Fruit fly (Drosophila melanogaster) S2 (cell line): ENCODE measurements around the gene escl.

Experiments
- CG8478 ChIP-seq: fragments of >200 bp; optimal IDR thresholded peaks from 2 replicates; lab custom pipeline; 2018
- CTCF ChIP-seq, 2 experiments: fragments of >200 bp; optimal IDR thresholded peaks; 2 replicates each; lab custom pipeline; 2018

DNA sequence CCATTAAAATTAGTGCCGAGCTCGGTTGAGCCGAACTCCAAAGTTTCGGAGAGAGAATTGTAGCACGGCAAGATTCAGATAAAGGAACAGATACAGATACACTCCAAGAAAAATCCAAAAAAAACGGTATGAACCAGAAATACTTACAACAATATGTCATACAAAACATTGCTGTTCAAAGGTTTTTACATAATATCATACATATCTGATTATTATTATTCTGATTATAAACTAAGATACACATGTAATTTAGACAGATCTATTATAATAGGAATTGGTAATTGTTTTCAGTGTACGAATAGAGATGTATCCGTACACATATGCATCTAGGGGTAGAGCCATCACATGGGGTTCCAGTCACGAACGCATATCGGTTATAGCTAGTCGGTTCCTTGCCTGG, 10.7 kb upstream of the escl start:
- TF ChIP-seq CTCF (optimal IDR thresholded peaks at IDR 0.05; lab: Kevin White, UChicago) = no peak
- no peak for TF ChIP-seq CG8478 (lab: Kevin White, UChicago)
